Fruit fly (Drosophila melanogaster) whole organism, embryonic: ENCODE measurements around the gene Rab23.

Source experiments
- Blimp-1 ChIP-seq: fragments of 200-800 bp; sonication (Bioruptor generic); optimal IDR thresholded peaks from 3 replicates; lab custom pipeline; 2018; ENCODE audit warnings: missing biosample characterization, missing genetic modification characterization, mild to moderate bottlenecking, moderate library complexity, missing genetic modification reagents
- Bteb2 ChIP-seq: fragments of 200-800 bp; sonication (Bioruptor generic); optimal IDR thresholded peaks from 2 replicates; lab custom pipeline; 2016; ENCODE audit warnings: missing biosample characterization, missing genetic modification characterization
- CG13894 ChIP-seq: fragments of 200-800 bp; sonication (Bioruptor generic); optimal IDR thresholded peaks from 3 replicates; lab custom pipeline; 2018; ENCODE audit warnings: missing biosample characterization, mild to moderate bottlenecking, missing genetic modification characterization, moderate library complexity
- CG15479 ChIP-seq: fragments of 200-800 bp; sonication (Bioruptor generic); optimal IDR thresholded peaks from 3 replicates; lab custom pipeline; 2019; ENCODE audit warnings: missing biosample characterization, mild to moderate bottlenecking, missing genetic modification characterization, moderate library complexity
- CG18619 ChIP-seq: fragments of 200-800 bp; sonication (Bioruptor generic); optimal IDR thresholded peaks from 3 replicates; lab custom pipeline; 2017; ENCODE audit warnings: missing biosample characterization, mild to moderate bottlenecking, missing genetic modification characterization
- CG2120 ChIP-seq: fragments of 200-800 bp; sonication (Bioruptor generic); optimal IDR thresholded peaks from 3 replicates; lab custom pipeline; 2016; ENCODE audit warnings: missing biosample characterization, missing genetic modification characterization
- CG2712 ChIP-seq: fragments of 200-800 bp; optimal IDR thresholded peaks from 3 replicates; lab custom pipeline; 2019; ENCODE audit warnings: missing biosample characterization, mild to moderate bottlenecking, missing genetic modification characterization, moderate library complexity
- CG3065 ChIP-seq: fragments of 200-800 bp; sonication (Bioruptor generic); optimal IDR thresholded peaks from 2 replicates; lab custom pipeline; 2016; ENCODE audit warnings: missing biosample characterization, missing genetic modification characterization
- CG31224 ChIP-seq: fragments of 200-800 bp; sonication (Bioruptor generic); IDR thresholded peaks from 2 replicates; pipeline ENCODE4 v1.3.6; 2022; ENCODE audit warnings: missing biosample characterization, missing genetic modification characterization
- CG4617 ChIP-seq: fragments of 200-800 bp; sonication (Bioruptor generic); optimal IDR thresholded peaks from 3 replicates; lab custom pipeline; 2016; ENCODE audit warnings: missing biosample characterization, missing genetic modification characterization, borderline replicate concordance
- CG6175 ChIP-seq: fragments of 200-800 bp; sonication (Bioruptor generic); IDR thresholded peaks from 3 replicates; pipeline ENCODE4 v1.3.6; 2022; ENCODE audit warnings: missing biosample characterization, missing genetic modification characterization
- CG6272 ChIP-seq: fragments of 200-800 bp; sonication (Bioruptor generic); IDR thresholded peaks from 2 replicates; pipeline ENCODE4 v1.3.6; 2022; ENCODE audit warnings: missing biosample characterization, missing genetic modification characterization
- CG7928 ChIP-seq: fragments of 200-800 bp; sonication (Bioruptor generic); optimal IDR thresholded peaks from 2 replicates; lab custom pipeline; 2017; ENCODE audit warnings: missing biosample characterization, mild to moderate bottlenecking, missing genetic modification characterization
- CG9215 ChIP-seq: fragments of 200-800 bp; sonication (Bioruptor generic); IDR thresholded peaks from 2 replicates; pipeline ENCODE4 v1.3.6; 2022; ENCODE audit warnings: missing biosample characterization, missing genetic modification characterization
- CkIIα-i1 ChIP-seq: fragments of 200-800 bp; sonication (Bioruptor generic); IDR thresholded peaks from 2 replicates; pipeline ENCODE4 v1.3.6; 2022; ENCODE audit warnings: missing biosample characterization, missing genetic modification characterization
- CrebB ChIP-seq: fragments of 200-800 bp; sonication (Bioruptor generic); optimal IDR thresholded peaks from 3 replicates; lab custom pipeline; 2018; ENCODE audit warnings: missing biosample characterization, mild to moderate bottlenecking, missing genetic modification characterization
- Dek ChIP-seq: fragments of 200-800 bp; sonication (Bioruptor generic); optimal IDR thresholded peaks from 3 replicates; lab custom pipeline; 2019; ENCODE audit warnings: missing biosample characterization, mild to moderate bottlenecking, missing genetic modification characterization, moderate library complexity
- Eip74EF ChIP-seq, 2 experiments: fragments of 200-800 bp in 1 of 2; fragments of >200 bp in 1 of 2; sonication (Bioruptor generic) in 1 of 2; optimal IDR thresholded peaks; 2 replicates each; lab custom pipeline; 2017 to 2019; ENCODE audit warnings: missing biosample characterization in 2 of 2, missing genetic modification characterization in 2 of 2, mild to moderate bottlenecking in 1 of 2, moderate library complexity in 1 of 2
- Fer3 ChIP-seq: fragments of 200-800 bp; sonication (Bioruptor generic); optimal IDR thresholded peaks from 2 replicates; lab custom pipeline; 2018; ENCODE audit warnings: missing biosample characterization, mild to moderate bottlenecking, missing genetic modification characterization, moderate library complexity
- H2.0 ChIP-seq: fragments of 200-800 bp; sonication (Bioruptor generic); IDR thresholded peaks from 2 replicates; pipeline ENCODE4 v1.3.6; 2022; ENCODE audit warnings: missing biosample characterization, missing genetic modification characterization
- HLH3B ChIP-seq: fragments of 200-800 bp; sonication (Bioruptor generic); IDR thresholded peaks from 2 replicates; pipeline ENCODE4 v1.3.6; 2022; ENCODE audit warnings: missing biosample characterization, missing genetic modification characterization
- HmgZ ChIP-seq: fragments of 200-800 bp; sonication (Bioruptor generic); optimal IDR thresholded peaks from 2 replicates; lab custom pipeline; 2018; ENCODE audit warnings: missing biosample characterization, mild to moderate bottlenecking, missing genetic modification characterization
- Max ChIP-seq: fragments of 200-800 bp; sonication (Bioruptor generic); optimal IDR thresholded peaks from 2 replicates; lab custom pipeline; 2016; ENCODE audit warnings: missing biosample characterization, mild to moderate bottlenecking, missing genetic modification characterization
- Spps ChIP-seq: fragments of 200-800 bp; sonication (Bioruptor generic); optimal IDR thresholded peaks from 2 replicates; lab custom pipeline; 2018; ENCODE audit warnings: missing biosample characterization, mild to moderate bottlenecking, missing genetic modification characterization
- Sry-δ ChIP-seq: fragments of 200-800 bp; sonication (Bioruptor generic); optimal IDR thresholded peaks from 2 replicates; lab custom pipeline; 2016; ENCODE audit warnings: missing biosample characterization, missing genetic modification characterization
- az2 ChIP-seq: fragments of 200-800 bp; sonication (Bioruptor generic); optimal IDR thresholded peaks from 3 replicates; lab custom pipeline; 2016; ENCODE audit warnings: missing biosample characterization, missing genetic modification characterization
- bab2 ChIP-seq: fragments of 200-800 bp; sonication (Bioruptor generic); optimal IDR thresholded peaks from 2 replicates; lab custom pipeline; 2016; ENCODE audit warnings: missing biosample characterization, missing genetic modification characterization
- caup ChIP-seq: fragments of 200-800 bp; sonication (Bioruptor generic); optimal IDR thresholded peaks from 3 replicates; lab custom pipeline; 2017; ENCODE audit warnings: missing biosample characterization, mild to moderate bottlenecking, missing genetic modification characterization, moderate library complexity; ENCODE audit not compliant: severe bottlenecking
- ci ChIP-seq: fragments of 200-800 bp; sonication (Bioruptor generic); IDR thresholded peaks from 3 replicates; pipeline ENCODE4 v1.3.6; 2022; ENCODE audit warnings: missing biosample characterization, missing genetic modification characterization
- corto ChIP-seq: fragments of 200-800 bp; sonication (Bioruptor generic); optimal IDR thresholded peaks from 2 replicates; lab custom pipeline; 2016; ENCODE audit warnings: missing biosample characterization, mild to moderate bottlenecking, missing genetic modification characterization, moderate library complexity
- dpn ChIP-seq, 2 experiments: fragments of 200-800 bp; sonication (Bioruptor generic); optimal IDR thresholded peaks; 3 replicates each; lab custom pipeline; 2016; ENCODE audit warnings: missing biosample characterization in 2 of 2, missing genetic modification characterization in 2 of 2
- emc ChIP-seq: fragments of 200-800 bp; sonication (Bioruptor generic); optimal IDR thresholded peaks from 2 replicates; lab custom pipeline; 2016; ENCODE audit warnings: missing biosample characterization, missing genetic modification characterization
- eyg ChIP-seq: fragments of 200-800 bp; sonication (Bioruptor generic); optimal IDR thresholded peaks from 3 replicates; lab custom pipeline; 2016; ENCODE audit warnings: missing biosample characterization, missing genetic modification characterization
- ftz-f1 ChIP-seq: fragments of 200-800 bp; sonication (Bioruptor generic); optimal IDR thresholded peaks from 2 replicates; lab custom pipeline; 2016; ENCODE audit warnings: missing biosample characterization, missing genetic modification characterization
- gcm ChIP-seq: fragments of 200-800 bp; sonication (Bioruptor generic); optimal IDR thresholded peaks from 2 replicates; lab custom pipeline; 2019; ENCODE audit warnings: missing biosample characterization, mild to moderate bottlenecking, missing genetic modification characterization, moderate library complexity
- gt ChIP-seq: fragments of 200-800 bp; sonication (Bioruptor generic); IDR thresholded peaks from 2 replicates; pipeline ENCODE4 v1.3.6; 2022; ENCODE audit warnings: missing biosample characterization, missing genetic modification characterization
- hbn ChIP-seq: fragments of 200-800 bp; sonication (Bioruptor generic); IDR thresholded peaks from 2 replicates; pipeline ENCODE4 v1.3.6; 2022; ENCODE audit warnings: missing biosample characterization, missing genetic modification characterization; ENCODE audit not compliant: partially characterized antibody
- kay ChIP-seq: fragments of 200-800 bp; sonication (Bioruptor generic); optimal IDR thresholded peaks from 2 replicates; lab custom pipeline; 2016; ENCODE audit warnings: missing biosample characterization, missing genetic modification characterization
- klu ChIP-seq: fragments of 200-800 bp; sonication (Bioruptor generic); IDR thresholded peaks from 2 replicates; pipeline ENCODE4 v1.3.6; 2022; ENCODE audit warnings: missing biosample characterization, missing genetic modification characterization
- mirr ChIP-seq: fragments of 200-800 bp; sonication (Bioruptor generic); optimal IDR thresholded peaks from 3 replicates; lab custom pipeline; 2018; ENCODE audit warnings: missing biosample characterization, mild to moderate bottlenecking, missing genetic modification characterization
- nau ChIP-seq: fragments of 200-800 bp; sonication (Bioruptor generic); optimal IDR thresholded peaks from 3 replicates; lab custom pipeline; 2017; ENCODE audit warnings: missing biosample characterization, mild to moderate bottlenecking, missing genetic modification characterization, missing genetic modification reagents
- pum ChIP-seq: fragments of 200-800 bp; sonication (Bioruptor generic); optimal IDR thresholded peaks from 2 replicates; lab custom pipeline; 2016; ENCODE audit warnings: missing biosample characterization, missing genetic modification characterization
- rib ChIP-seq: fragments of 200-800 bp; sonication (Bioruptor generic); IDR thresholded peaks from 2 replicates; pipeline ENCODE4 v1.3.6; 2022; ENCODE audit warnings: missing biosample characterization, missing genetic modification characterization
- sens-2 ChIP-seq: fragments of 200-800 bp; sonication (Bioruptor generic); IDR thresholded peaks from 2 replicates; pipeline ENCODE4 v1.3.6; 2022; ENCODE audit warnings: missing biosample characterization, missing genetic modification characterization
- slou ChIP-seq: fragments of 200-800 bp; sonication (Bioruptor generic); optimal IDR thresholded peaks from 3 replicates; lab custom pipeline; 2016; ENCODE audit warnings: missing biosample characterization, missing genetic modification characterization
- sr ChIP-seq: fragments of 200-800 bp; sonication (Bioruptor generic); IDR thresholded peaks from 3 replicates; pipeline ENCODE4 v1.3.6; 2022; ENCODE audit warnings: missing biosample characterization, missing genetic modification characterization
- stwl ChIP-seq: fragments of 200-800 bp; sonication (Bioruptor generic); optimal IDR thresholded peaks from 3 replicates; lab custom pipeline; 2018; ENCODE audit warnings: missing biosample characterization, mild to moderate bottlenecking, missing genetic modification characterization, moderate library complexity
- toy ChIP-seq: fragments of 200-800 bp; sonication (Bioruptor generic); IDR thresholded peaks from 2 replicates; pipeline ENCODE4 v1.3.6; 2022; ENCODE audit warnings: missing biosample characterization, missing genetic modification characterization
- tx ChIP-seq: fragments of 200-800 bp; sonication (Bioruptor generic); optimal IDR thresholded peaks from 2 replicates; lab custom pipeline; 2016; ENCODE audit warnings: missing biosample characterization, missing genetic modification characterization
- vnd ChIP-seq: fragments of 200-800 bp; sonication (Bioruptor generic); IDR thresholded peaks from 3 replicates; pipeline ENCODE4 v1.3.6; 2022; ENCODE audit warnings: missing biosample characterization, missing genetic modification characterization; ENCODE audit not compliant: partially characterized antibody

Rab23 gene

dm6 chr3R:5686049-5686757, 969 bp upstream of the Rab23 start:
- TF ChIP-seq gt: no peak
- no peak for TF ChIP-seq klu
- TF ChIP-seq emc (GFP tag; lab: Kevin White, UChicago): no peak
- no peak for TF ChIP-seq vnd
- peak; percentile 29 for TF ChIP-seq tx
- no peak for TF ChIP-seq sr (GFP tag; lab: Robert Waterston, UW)
- no peak for TF ChIP-seq eyg (GFP tag; lab: Kevin White, UChicago)
- no peak for TF ChIP-seq ftz-f1 (GFP tag; lab: Kevin White, UChicago)
- peak; percentile 40 for TF ChIP-seq Dek (tag; lab: Kevin White, UChicago)
- TF ChIP-seq CG3065 (GFP tag; lab: Kevin White, UChicago): no peak
- peak; percentile 11 for TF ChIP-seq CG7928 (GFP tag; lab: Kevin White, UChicago)
- TF ChIP-seq dpn (GFP tag; optimal IDR thresholded peaks at IDR 0.05; lab: Kevin White, UChicago): peak; percentile 25 to 55
- TF ChIP-seq Sry-δ (GFP tag; lab: Kevin White, UChicago): no peak
- no peak for TF ChIP-seq Bteb2 (GFP tag; lab: Kevin White, UChicago)
- TF ChIP-seq Fer3 (tag; lab: Kevin White, UChicago): peak; percentile 62
- no peak for TF ChIP-seq corto
- TF ChIP-seq Spps (tag; lab: Kevin White, UChicago): no peak
- no peak for TF ChIP-seq HmgZ (tag; lab: Kevin White, UChicago)
- peak; percentile 42 for TF ChIP-seq caup (GFP tag; lab: Kevin White, UChicago)
- no peak for TF ChIP-seq CG15479
- TF ChIP-seq az2 (GFP tag; lab: Kevin White, UChicago): peak; percentile 42
- no peak for TF ChIP-seq nau (GFP tag; lab: Kevin White, UChicago)
- TF ChIP-seq CG6175 (GFP tag; lab: Robert Waterston, UW): no peak
- TF ChIP-seq mirr (GFP tag; lab: Kevin White, UChicago): no peak
- peak; percentile 47; the same call in 1 of the 2 replicates for TF ChIP-seq HLH3B (GFP tag; lab: Robert Waterston, UW)
- TF ChIP-seq CG9215: no peak
- no peak for TF ChIP-seq CG6272 (GFP tag; lab: Robert Waterston, UW)
- TF ChIP-seq CG31224: no peak
- TF ChIP-seq sens-2 (GFP tag; lab: Robert Waterston, UW): no peak
- TF ChIP-seq CG13894 (tag; lab: Kevin White, UChicago): peak; percentile 64
- no peak for TF ChIP-seq CrebB (tag; lab: Kevin White, UChicago)
- TF ChIP-seq CG2712 (tag; lab: Kevin White, UChicago): peak; percentile 61
- TF ChIP-seq pum (GFP tag; lab: Kevin White, UChicago): peak; percentile 29
- peak; percentile 62 for TF ChIP-seq bab2 (GFP tag; lab: Kevin White, UChicago)
- no peak for TF ChIP-seq Eip74EF (GFP tag; optimal IDR thresholded peaks at IDR 0.05; lab: Kevin White, UChicago)
- peak; percentile 39; the same call in 1 of the 2 replicates for TF ChIP-seq H2.0 (GFP tag; lab: Robert Waterston, UW)
- TF ChIP-seq Blimp-1 (GFP tag; lab: Kevin White, UChicago): peak; percentile 43
- TF ChIP-seq Max (GFP tag; lab: Kevin White, UChicago): no peak
- no peak for TF ChIP-seq CG4617 (GFP tag; lab: Kevin White, UChicago)
- TF ChIP-seq rib: no peak
- no peak for TF ChIP-seq CkIIα-i1 (GFP tag; lab: Robert Waterston, UW)
- no peak for TF ChIP-seq stwl (tag; lab: Kevin White, UChicago)
- TF ChIP-seq slou (GFP tag; lab: Kevin White, UChicago): no peak
- TF ChIP-seq hbn (GFP tag; lab: Robert Waterston, UW): no peak
- no peak for TF ChIP-seq toy
- 0 out of 3 replicates have a peak, but pooled peaks have one; percentile 30 for TF ChIP-seq ci (GFP tag; lab: Robert Waterston, UW)
- TF ChIP-seq gcm (GFP tag; lab: Kevin White, UChicago): peak; percentile 7
- no peak for TF ChIP-seq kay
- TF ChIP-seq CG18619: peak; percentile 34
- peak; percentile 73 for TF ChIP-seq CG2120 (GFP tag; lab: Kevin White, UChicago)
